Worm (Caenorhabditis elegans): Measurements from ENCODE around the gene K05F6.14.

- TF ChIP-seq ztf-4 (tag; optimal IDR thresholded peaks at IDR 0.05): no peak
- peak; percentile 36 for TF ChIP-seq pqm-1 (tag; optimal IDR thresholded peaks at IDR 0.05)
- no peak for TF ChIP-seq snpc-4 (tag; optimal IDR thresholded peaks at IDR 0.05)
- TF ChIP-seq nhr-28 (tag; optimal IDR thresholded peaks at IDR 0.05): no peak
- TF ChIP-seq fkh-10 (GFP tag; optimal IDR thresholded peaks at IDR 0.05): no peak
- no peak for TF ChIP-seq ztf-11 (tag; optimal IDR thresholded peaks at IDR 0.05)
- TF ChIP-seq eor-1 (tag; optimal IDR thresholded peaks at IDR 0.05): no peak
- no peak for TF ChIP-seq nhr-11 (tag; optimal IDR thresholded peaks at IDR 0.05)
- TF ChIP-seq skn-1 (tag; optimal IDR thresholded peaks at IDR 0.05): no peak
- TF ChIP-seq fos-1 (tag; optimal IDR thresholded peaks at IDR 0.05): no peak
- no peak for TF ChIP-seq ama-1 (optimal IDR thresholded peaks at IDR 0.05)
- no peak for TF ChIP-seq mml-1 (tag; optimal IDR thresholded peaks at IDR 0.05)
- no peak for TF ChIP-seq mdl-1 (tag; optimal IDR thresholded peaks at IDR 0.05)
Measured at ce11 chrII:1601507-1601906, 39.5 kb downstream of the K05F6.14 start, which contains the start of gene bath-47.
